Fruit fly (Drosophila melanogaster): ENCODE measurements around the gene CG34316.

The CG34316 gene

dm6 chr3R:15249037-15249436 is 18.7 kb downstream of the CG34316 start, which contains the start of gene Amt:
Gene Amt, minus strand, starts transcription at chr3R:15249137.
- TF ChIP-seq Antp (GFP tag; optimal IDR thresholded peaks at IDR 0.05) (no peak), dimm (GFP tag; IDR thresholded peaks at IDR 0.05) (no peak), ci (GFP tag; IDR thresholded peaks at IDR 0.05) (no peak), D19A (tag; optimal IDR thresholded peaks at IDR 0.05) (no peak), CG6689 (GFP tag; IDR thresholded peaks at IDR 0.05) (no peak), Nf-YB (GFP tag; optimal IDR thresholded peaks at IDR 0.05) (no peak), tx (GFP tag; optimal IDR thresholded peaks at IDR 0.05) (no peak), Awh (GFP tag; IDR thresholded peaks at IDR 0.05) (no peak), CG4282 (GFP tag; optimal IDR thresholded peaks at IDR 0.05) (no peak), CG16815 (GFP tag; optimal IDR thresholded peaks at IDR 0.05) (no peak), CG17385 (GFP tag; optimal IDR thresholded peaks at IDR 0.05) (no peak), CG18619 (GFP tag; optimal IDR thresholded peaks at IDR 0.05) (no peak), YL-1 (GFP tag; optimal IDR thresholded peaks at IDR 0.05) (no peak), Ets65A (GFP tag) (no peak), H15 (GFP tag; IDR thresholded peaks at IDR 0.05) (no peak), CG3847 (GFP tag; IDR thresholded peaks at IDR 0.05) (no peak)

dm6 chr3R:15249735-15250134 is 19.4 kb downstream of the CG34316 start, which contains the start of gene CG42404:
Gene CG42404, plus strand, starts transcription at chr3R:15250094.
- TF ChIP-seq YL-1 (GFP tag; optimal IDR thresholded peaks at IDR 0.05), result no peak
- TF ChIP-seq Aef1 (GFP tag; IDR thresholded peaks at IDR 0.05), result no peak
- TF ChIP-seq amos (GFP tag; IDR thresholded peaks at IDR 0.05; ENCODE audit: partially characterized antibody), result no peak
- no peak for TF ChIP-seq CG2875 (GFP tag; optimal IDR thresholded peaks at IDR 0.05)
- no peak for TF ChIP-seq CG11085 (GFP tag; IDR thresholded peaks at IDR 0.05)
- TF ChIP-seq rib (GFP tag; IDR thresholded peaks at IDR 0.05), result no peak; the same call in 1 of the 2 replicates
- TF ChIP-seq CG8388 (GFP tag; optimal IDR thresholded peaks at IDR 0.05), result peak; percentile 16
- no peak for TF ChIP-seq Dek (tag; optimal IDR thresholded peaks at IDR 0.05)
- no peak for TF ChIP-seq CG4820 (GFP tag; optimal IDR thresholded peaks at IDR 0.05)
- TF ChIP-seq tin (GFP tag; optimal IDR thresholded peaks at IDR 0.05), result no peak
- no peak for TF ChIP-seq sens-2 (GFP tag; IDR thresholded peaks at IDR 0.05)
- TF ChIP-seq tup (GFP tag; optimal IDR thresholded peaks at IDR 0.05), result no peak
- no peak for TF ChIP-seq lmd (GFP tag; IDR thresholded peaks at IDR 0.05)
- TF ChIP-seq Fer1 (GFP tag; optimal IDR thresholded peaks at IDR 0.05), result no peak
- TF ChIP-seq CG14667 (GFP tag; IDR thresholded peaks at IDR 0.05), result no peak
- no peak for TF ChIP-seq CG32767 (GFP tag; IDR thresholded peaks at IDR 0.05)
- TF ChIP-seq BEAF-32 (GFP tag; optimal IDR thresholded peaks at IDR 0.05), result peak; percentile 4
- TF ChIP-seq CG8924 (tag; optimal IDR thresholded peaks at IDR 0.05), result no peak
- TF ChIP-seq z (GFP tag; IDR thresholded peaks at IDR 0.05), result no peak
- no peak for TF ChIP-seq Dfd (GFP tag; optimal IDR thresholded peaks at IDR 0.05)
- TF ChIP-seq dati (GFP tag; IDR thresholded peaks at IDR 0.05), result no peak
- no peak for TF ChIP-seq CG10366 (GFP tag; IDR thresholded peaks at IDR 0.05)
- peak; percentile 7 for TF ChIP-seq MESR4 (GFP tag; optimal IDR thresholded peaks at IDR 0.05)
- TF ChIP-seq D (optimal IDR thresholded peaks at IDR 0.05), result peak; percentile 45
- no peak for TF ChIP-seq D (GFP tag; optimal IDR thresholded peaks at IDR 0.05)
- TF ChIP-seq kah (GFP tag; optimal IDR thresholded peaks at IDR 0.05), result no peak
- no peak for TF ChIP-seq klu (GFP tag; IDR thresholded peaks at IDR 0.05)
- no peak for TF ChIP-seq TFAM (GFP tag; optimal IDR thresholded peaks at IDR 0.05)
- no peak for TF ChIP-seq jing (GFP tag; optimal IDR thresholded peaks at IDR 0.05)
- TF ChIP-seq Dip2 (GFP tag; IDR thresholded peaks at IDR 0.05), result no peak
- TF ChIP-seq bab2 (GFP tag; optimal IDR thresholded peaks at IDR 0.05), result no peak
- no peak for TF ChIP-seq CG1233 (GFP tag; optimal IDR thresholded peaks at IDR 0.05)
- TF ChIP-seq CG17385 (GFP tag; optimal IDR thresholded peaks at IDR 0.05), result no peak
- peak; percentile 18; the same call in 1 of the 3 replicates for TF ChIP-seq row (GFP tag; IDR thresholded peaks at IDR 0.05)
- TF ChIP-seq inv (GFP tag; IDR thresholded peaks at IDR 0.05; ENCODE audit: partially characterized antibody), result no peak
- TF ChIP-seq CG17186 (GFP tag; optimal IDR thresholded peaks at IDR 0.05), result no peak
- no peak for TF ChIP-seq esg (GFP tag; conservative IDR thresholded peaks at IDR 0.05)
- no peak for TF ChIP-seq CG6689 (GFP tag; IDR thresholded peaks at IDR 0.05)
- no peak for TF ChIP-seq BtbVII (GFP tag; optimal IDR thresholded peaks at IDR 0.05)

All from whole organism, embryonic.